Worm (Caenorhabditis elegans) whole organism, early embryonic: Measurements from ENCODE around the gene srv-26.
"Not testable (repeated sequence)": the region's sequence is repeated elsewhere in the genome, so short reads cannot be mapped to it uniquely, and the experiment has no call there.

Experiments
- B0310.2 ChIP-seq: sonication (generic microtip); optimal IDR thresholded peaks from 2 replicates; lab custom pipeline; 2016; ENCODE audit warnings: mild to moderate bottlenecking, missing genetic modification characterization, missing compliant biosample characterization
- F13C5.2 ChIP-seq: sonication (generic microtip); optimal IDR thresholded peaks from 2 replicates; lab custom pipeline; 2017; ENCODE audit warnings: mild to moderate bottlenecking, missing genetic modification characterization, inconsistent platforms, missing compliant biosample characterization
- aly-1 ChIP-seq: sonication (generic microtip); optimal IDR thresholded peaks from 2 replicates; lab custom pipeline; 2016; ENCODE audit warnings: missing genetic modification characterization, missing compliant biosample characterization
- ama-1 ChIP-seq: fragments of 150-350 bp; optimal IDR thresholded peaks from 2 replicates; lab custom pipeline; 2014
- ceh-13 ChIP-seq: fragments of 200-800 bp; sonication (Bioruptor generic); optimal IDR thresholded peaks from 2 replicates; lab custom pipeline; 2018; ENCODE audit warnings: mild to moderate bottlenecking, missing genetic modification characterization, missing compliant biosample characterization
- ceh-36 ChIP-seq: sonication (generic microtip); optimal IDR thresholded peaks from 2 replicates; lab custom pipeline; 2016; ENCODE audit warnings: missing genetic modification characterization, inconsistent platforms, missing compliant biosample characterization
- ets-7 ChIP-seq: sonication (generic microtip); optimal IDR thresholded peaks from 2 replicates; lab custom pipeline; 2016; ENCODE audit warnings: missing genotype, missing genetic modification characterization, missing compliant biosample characterization
- flt-1 ChIP-seq: fragments of 200-800 bp; sonication (Bioruptor generic); IDR thresholded peaks from 2 replicates; pipeline ENCODE4 v1.3.6; 2022; ENCODE audit warnings: missing genetic modification characterization, missing compliant biosample characterization
- hmbx-1 ChIP-seq: sonication (generic microtip); optimal IDR thresholded peaks from 2 replicates; lab custom pipeline; 2016; ENCODE audit warnings: mild to moderate bottlenecking, missing genetic modification characterization, missing compliant biosample characterization
- hmg-4 ChIP-seq: fragments of 200-800 bp; sonication (Bioruptor generic); optimal IDR thresholded peaks from 2 replicates; lab custom pipeline; 2018; ENCODE audit warnings: mild to moderate bottlenecking, missing genetic modification characterization, missing compliant biosample characterization
- hnd-1 ChIP-seq: sonication (generic microtip); optimal IDR thresholded peaks from 2 replicates; lab custom pipeline; 2016; ENCODE audit warnings: missing genetic modification characterization, missing compliant biosample characterization
- pes-1 ChIP-seq: fragments of 200-800 bp; sonication (Bioruptor generic); IDR thresholded peaks from 2 replicates; pipeline ENCODE4 v1.3.6; 2022; ENCODE audit warnings: missing genetic modification reagents, missing genetic modification characterization, missing compliant biosample characterization
- scrt-1 ChIP-seq: fragments of 200-800 bp; sonication (Bioruptor generic); IDR thresholded peaks from 2 replicates; pipeline ENCODE4 v1.3.6; 2022; ENCODE audit warnings: missing genetic modification characterization, missing compliant biosample characterization
- sea-1 ChIP-seq: fragments of 200-800 bp; sonication (Bioruptor generic); conservative IDR thresholded peaks from 2 replicates; pipeline ENCODE4 v1.3.6; 2022; ENCODE audit warnings: missing genetic modification characterization, missing compliant biosample characterization
- tbx-11 ChIP-seq: fragments of 200-800 bp; sonication (Bioruptor generic); IDR thresholded peaks from 2 replicates; pipeline ENCODE4 v1.3.6; 2022; ENCODE audit warnings: missing genetic modification characterization, missing compliant biosample characterization
- tbx-37 ChIP-seq: fragments of 200-800 bp; sonication (Bioruptor generic); conservative IDR thresholded peaks from 2 replicates; pipeline ENCODE4 v1.3.6; 2022; ENCODE audit warnings: missing genetic modification reagents, missing genetic modification characterization, missing compliant biosample characterization
- tra-4 ChIP-seq: sonication (generic microtip); optimal IDR thresholded peaks from 2 replicates; lab custom pipeline; 2017; ENCODE audit warnings: missing genetic modification characterization, missing compliant biosample characterization

srv-26 gene

DNA sequence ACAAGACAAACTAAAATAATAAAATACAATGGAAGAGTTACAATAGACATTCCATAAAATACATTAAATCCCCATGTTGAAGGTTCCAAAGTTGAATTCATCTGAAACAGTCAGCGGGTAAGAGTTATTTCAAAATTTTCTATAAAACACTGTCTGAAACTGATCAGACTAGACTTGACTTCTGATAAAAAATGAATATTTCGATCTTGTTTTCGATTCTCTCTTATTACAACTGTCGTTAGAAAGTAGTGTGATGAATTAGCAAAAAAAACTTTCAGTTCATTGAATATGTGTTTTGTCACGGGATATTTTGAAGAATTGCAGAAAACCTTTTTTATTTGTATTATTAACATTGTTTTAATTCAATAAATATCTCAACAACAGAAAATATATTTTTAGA, at the start of gene srv-26:
TSS of gene srv-26 (minus strand) at position 101 of the 400 bp plus-strand sequence.
- no peak for TF ChIP-seq sea-1 (GFP tag; lab: Robert Waterston, UW)
- no peak for TF ChIP-seq flt-1

ce11 chrIV:6347213-6347612, 45.5 kb upstream of the srv-26 start, which contains the start of gene Y73B6BL.289:
Gene Y73B6BL.289, plus strand, starts transcription at chrIV:6347513.
- TF ChIP-seq sea-1 (GFP tag; lab: Robert Waterston, UW); tra-4 (tag; lab: Kevin White, UChicago); flt-1: not testable (repeated sequence)

ce11 chrIV:6342876-6343275, 41.2 kb upstream of the srv-26 start, which contains the start of gene Y73B6BL.14:
Gene Y73B6BL.14, minus strand, starts transcription at chrIV:6342976.
- TF ChIP-seq ceh-36 (tag; lab: Kevin White, UChicago) (no peak), scrt-1 (GFP tag; lab: Robert Waterston, UW) (no peak), flt-1 (no peak), B0310.2 (tag; lab: Kevin White, UChicago) (no peak), F13C5.2 (no peak), sea-1 (GFP tag; lab: Robert Waterston, UW) (no peak), tra-4 (tag; lab: Kevin White, UChicago) (no peak), ets-7 (tag; lab: Kevin White, UChicago) (no peak), hnd-1 (tag; lab: Kevin White, UChicago) (no peak), tbx-37 (GFP tag; lab: Robert Waterston, UW) (no peak), hmg-4 (GFP tag; lab: Kevin White, UChicago) (no peak), ama-1 (no peak), hmbx-1 (tag; lab: Kevin White, UChicago) (no peak), ceh-13 (GFP tag; lab: Kevin White, UChicago) (no peak), aly-1 (no peak), pes-1 (no peak)

ce11 chrIV:6342431-6342830, 40.8 kb upstream of the srv-26 start, which contains the start of gene Y73B6BL.288:
Gene Y73B6BL.288, minus strand, starts transcription at chrIV:6342531.
- TF ChIP-seq aly-1 (no peak), flt-1 (no peak), B0310.2 (tag; lab: Kevin White, UChicago) (no peak), pes-1 (no peak), ceh-13 (GFP tag; lab: Kevin White, UChicago) (no peak), hnd-1 (tag; lab: Kevin White, UChicago) (no peak), tbx-11 (no peak), F13C5.2 (no peak), hmbx-1 (tag; lab: Kevin White, UChicago) (no peak), ceh-36 (tag; lab: Kevin White, UChicago) (no peak), scrt-1 (GFP tag; lab: Robert Waterston, UW) (no peak)

ce11 chrIV:6337353-6337752, 35.7 kb upstream of the srv-26 start, which contains the start of gene ipla-6:
Gene ipla-6, plus strand, starts transcription at chrIV:6337653.
- no peak for TF ChIP-seq F13C5.2
- no peak for TF ChIP-seq scrt-1 (GFP tag; lab: Robert Waterston, UW)
- TF ChIP-seq pes-1: no peak
- no peak for TF ChIP-seq flt-1
- no peak for TF ChIP-seq tra-4 (tag; lab: Kevin White, UChicago)
- TF ChIP-seq aly-1: no peak
- no peak for TF ChIP-seq hmbx-1 (tag; lab: Kevin White, UChicago)
- TF ChIP-seq sea-1 (GFP tag; lab: Robert Waterston, UW): no peak
- TF ChIP-seq tbx-11: no peak
- no peak for TF ChIP-seq B0310.2 (tag; lab: Kevin White, UChicago)
- no peak for TF ChIP-seq ets-7 (tag; lab: Kevin White, UChicago)

ce11 chrIV:6336748-6337147, 35.1 kb upstream of the srv-26 start:
- no peak for TF ChIP-seq ceh-13 (GFP tag; lab: Kevin White, UChicago)
- TF ChIP-seq flt-1: no peak
- no peak for TF ChIP-seq ama-1
- TF ChIP-seq tra-4 (tag; lab: Kevin White, UChicago): no peak
- TF ChIP-seq hmg-4 (GFP tag; lab: Kevin White, UChicago): no peak
- no peak for TF ChIP-seq tbx-37 (GFP tag; lab: Robert Waterston, UW)
- TF ChIP-seq scrt-1 (GFP tag; lab: Robert Waterston, UW): no peak
- TF ChIP-seq ceh-36 (tag; lab: Kevin White, UChicago): no peak
- no peak for TF ChIP-seq aly-1
- no peak for TF ChIP-seq hmbx-1 (tag; lab: Kevin White, UChicago)
- TF ChIP-seq F13C5.2: no peak

- TF ChIP-seq pes-1: no peak
- TF ChIP-seq flt-1: no peak
- TF ChIP-seq ceh-36 (tag; lab: Kevin White, UChicago): no peak
- no peak for TF ChIP-seq hnd-1 (tag; lab: Kevin White, UChicago)
- TF ChIP-seq hmg-4 (GFP tag; lab: Kevin White, UChicago): no peak
- TF ChIP-seq scrt-1 (GFP tag; lab: Robert Waterston, UW): no peak
- TF ChIP-seq tra-4 (tag; lab: Kevin White, UChicago): no peak
- no peak for TF ChIP-seq aly-1
- no peak for TF ChIP-seq ama-1
- no peak for TF ChIP-seq F13C5.2
- no peak for TF ChIP-seq sea-1 (GFP tag; lab: Robert Waterston, UW)
- no peak for TF ChIP-seq tbx-37 (GFP tag; lab: Robert Waterston, UW)
- TF ChIP-seq ceh-13 (GFP tag; lab: Kevin White, UChicago): no peak
- TF ChIP-seq hmbx-1 (tag; lab: Kevin White, UChicago): no peak
- TF ChIP-seq tbx-11: no peak
- no peak for TF ChIP-seq B0310.2 (tag; lab: Kevin White, UChicago)
- no peak for TF ChIP-seq ets-7 (tag; lab: Kevin White, UChicago)
Observed at ce11 chrIV:6335908-6336307, 34.2 kb upstream of the srv-26 start, which contains the start of gene mif-4. Gene mif-4, minus strand, starts transcription at chrIV:6335994.

DNA sequence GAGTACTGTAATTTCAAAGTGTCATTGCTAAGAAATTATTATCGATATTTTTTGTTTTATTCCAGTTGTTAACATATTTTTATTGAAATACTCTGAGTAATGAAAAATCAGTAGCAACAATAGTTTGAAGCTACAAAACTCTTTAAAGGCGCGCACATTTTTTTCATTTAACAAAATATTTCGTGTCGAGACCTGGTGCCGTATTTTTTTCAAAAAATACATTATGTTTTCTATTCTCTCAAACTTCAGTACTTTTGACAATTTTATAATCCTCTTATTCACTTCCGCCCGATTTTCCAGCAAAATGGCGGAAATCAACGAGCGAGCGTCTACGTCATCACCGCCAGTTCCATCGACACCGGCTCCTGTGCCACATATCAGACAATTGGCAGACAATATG, 32.3 kb upstream of the srv-26 start, which contains the start of gene blos-2:
TSS of gene blos-2 (plus strand) at position 301 of the 400 bp plus-strand sequence.
- TF ChIP-seq hmbx-1 (tag; lab: Kevin White, UChicago) (no peak), pes-1 (no peak), tra-4 (tag; lab: Kevin White, UChicago) (no peak), hmg-4 (GFP tag; lab: Kevin White, UChicago) (no peak), F13C5.2 (no peak), scrt-1 (GFP tag; lab: Robert Waterston, UW) (no peak), B0310.2 (tag; lab: Kevin White, UChicago) (no peak), ama-1 (no peak), ets-7 (tag; lab: Kevin White, UChicago) (no peak), tbx-37 (GFP tag; lab: Robert Waterston, UW) (no peak), ceh-36 (tag; lab: Kevin White, UChicago) (no peak), flt-1 (no peak)
